Fruit fly (Drosophila melanogaster): Measurements from ENCODE around the gene CalpC.

CalpC gene

DNA sequence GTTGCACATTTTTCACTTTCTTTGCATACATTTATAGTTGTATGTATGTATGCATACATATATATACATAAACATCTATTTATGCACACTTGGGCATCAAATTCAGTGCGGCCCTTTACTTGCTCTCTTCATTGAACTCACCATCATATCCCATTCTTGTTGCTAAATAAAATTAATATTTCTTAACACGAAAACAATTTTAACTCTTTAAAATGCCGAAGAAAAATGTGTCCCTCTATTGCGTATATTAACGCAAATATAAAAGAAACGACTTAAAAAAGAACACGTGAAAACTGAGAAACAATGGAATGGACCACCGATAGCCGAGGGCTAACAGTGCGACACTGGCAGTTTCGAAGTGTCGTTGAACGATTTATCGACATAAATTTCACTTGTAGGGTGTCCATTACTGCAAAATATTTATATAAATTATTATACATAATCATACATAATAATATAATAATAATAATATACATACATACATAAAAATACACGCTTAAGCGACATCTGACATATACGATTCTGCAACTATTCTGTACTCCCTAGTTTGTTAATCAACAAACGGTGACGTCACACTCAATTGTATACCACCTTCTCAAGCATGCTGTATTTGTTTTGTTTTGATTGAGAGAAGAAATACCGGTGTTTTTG, 33.2 kb downstream of the CalpC start, which contains the start of the genes U2af50 and PIG-Q (continued):
- TF ChIP-seq hb (GFP tag; IDR thresholded peaks at IDR 0.05; ENCODE audit: partially characterized antibody) (no peak), CG7271 (tag; optimal IDR thresholded peaks at IDR 0.05) (peak; percentile 84), HLHmδ (GFP tag; optimal IDR thresholded peaks at IDR 0.05) (no peak), crol (GFP tag; IDR thresholded peaks at IDR 0.05) (no peak; the same call in 1 of the 2 replicates), CG8924 (tag; optimal IDR thresholded peaks at IDR 0.05) (peak; percentile 95), BtbVII (GFP tag; optimal IDR thresholded peaks at IDR 0.05) (peak; percentile 90), Oli (tag; optimal IDR thresholded peaks at IDR 0.05) (peak; percentile 94), Awh (GFP tag; IDR thresholded peaks at IDR 0.05) (no peak; the same call in 1 of the 2 replicates), Nf-YC (tag; optimal IDR thresholded peaks at IDR 0.05) (peak; percentile 83), cwo (GFP tag; optimal IDR thresholded peaks at IDR 0.05) (peak; percentile 84), ATbp (GFP tag; optimal IDR thresholded peaks at IDR 0.05) (peak; percentile 89), Taf1 (GFP tag; IDR thresholded peaks at IDR 0.05) (peak; percentile 89), tin (GFP tag; optimal IDR thresholded peaks at IDR 0.05) (peak; percentile 89), CG2889 (GFP tag; IDR thresholded peaks at IDR 0.05) (no peak), row (GFP tag; IDR thresholded peaks at IDR 0.05) (peak; percentile 98), ab (GFP tag; optimal IDR thresholded peaks at IDR 0.05) (peak; percentile 66), ftz-f1 (GFP tag; optimal IDR thresholded peaks at IDR 0.05) (no peak), Fer1 (GFP tag; optimal IDR thresholded peaks at IDR 0.05) (peak; percentile 91), CG2202 (tag; optimal IDR thresholded peaks at IDR 0.05) (peak; percentile 85), ken (GFP tag; IDR thresholded peaks at IDR 0.05) (no peak; the same call in 1 of the 3 replicates), phol (tag; optimal IDR thresholded peaks at IDR 0.05) (peak; percentile 95), Dip3 (GFP tag; optimal IDR thresholded peaks at IDR 0.05) (no peak), Hand (GFP tag; optimal IDR thresholded peaks at IDR 0.05) (peak; percentile 81), CG8089 (GFP tag; optimal IDR thresholded peaks at IDR 0.05) (peak; percentile 47), tio (GFP tag; optimal IDR thresholded peaks at IDR 0.05) (no peak), twi (tag; optimal IDR thresholded peaks at IDR 0.05) (peak; percentile 89), CG31365 (tag; optimal IDR thresholded peaks at IDR 0.05) (no peak), dan (GFP tag; IDR thresholded peaks at IDR 0.05) (no peak), chm (GFP tag; IDR thresholded peaks at IDR 0.05) (no peak), PHDP (tag; optimal IDR thresholded peaks at IDR 0.05) (peak; percentile 95), MTF-1 (GFP tag; optimal IDR thresholded peaks at IDR 0.05; ENCODE audit: borderline replicate concordance) (no peak), prd (optimal IDR thresholded peaks at IDR 0.05) (no peak), prd (GFP tag; IDR thresholded peaks at IDR 0.05) (peak; percentile 96), pros (GFP tag; optimal IDR thresholded peaks at IDR 0.05) (peak; percentile 18), vnd (GFP tag; IDR thresholded peaks at IDR 0.05; ENCODE audit: partially characterized antibody) (no peak), gcm (GFP tag; optimal IDR thresholded peaks at IDR 0.05) (peak; percentile 92), Ptx1 (GFP tag; IDR thresholded peaks at IDR 0.05) (peak; percentile 95), CG4404 (GFP tag; IDR thresholded peaks at IDR 0.05) (peak; percentile 86), repo (GFP tag; optimal IDR thresholded peaks at IDR 0.05) (no peak), gsb-n (tag; optimal IDR thresholded peaks at IDR 0.05) (no peak), Adf1 (GFP tag; IDR thresholded peaks at IDR 0.05) (peak; percentile 63), CG18764 (GFP tag; optimal IDR thresholded peaks at IDR 0.05) (peak; percentile 91), schlank (tag; optimal IDR thresholded peaks at IDR 0.05) (peak; percentile 71), gsb (GFP tag; IDR thresholded peaks at IDR 0.05) (peak; percentile 82; the same call in 1 of the 2 replicates), dm (GFP tag; optimal IDR thresholded peaks at IDR 0.05) (peak; percentile 29), CG17612 (GFP tag; IDR thresholded peaks at IDR 0.05) (no peak; the same call in none of the 2 replicates), unpg (GFP tag; optimal IDR thresholded peaks at IDR 0.05) (peak; percentile 95), HmgD (GFP tag; optimal IDR thresholded peaks at IDR 0.05) (no peak), CG14965 (GFP tag; optimal IDR thresholded peaks at IDR 0.05; ENCODE audit: borderline replicate concordance) (no peak), MESR4 (GFP tag; optimal IDR thresholded peaks at IDR 0.05) (peak; percentile 49)
